Worm (Caenorhabditis elegans): ENCODE measurements around the gene wee-1.1.
A peak's percentile ranks its signal among the peaks of the same experiment; 100 is the strongest.

The wee-1.1 gene

ce11 chrII:9583461-9583860, at the start of gene wee-1.1:
wee-1.1 (minus strand) TSS chrII:9583561.
- TF ChIP-seq nhr-11 (tag; optimal IDR thresholded peaks at IDR 0.05), result no peak
- TF ChIP-seq ama-1 (optimal IDR thresholded peaks at IDR 0.05), result no peak
- TF ChIP-seq T20F7.1 (GFP tag; optimal IDR thresholded peaks at IDR 0.05), result no peak
- TF ChIP-seq daf-16 (GFP tag; optimal IDR thresholded peaks at IDR 0.05), result no peak
- TF ChIP-seq daf-16 (tag; optimal IDR thresholded peaks at IDR 0.05), result no peak
- no peak for TF ChIP-seq ceh-20 (GFP tag; IDR thresholded peaks at IDR 0.05)
- TF ChIP-seq daf-12 (tag; optimal IDR thresholded peaks at IDR 0.05), result no peak
- no peak for TF ChIP-seq nhr-25 (tag; optimal IDR thresholded peaks at IDR 0.05; ENCODE audit: borderline replicate concordance, insufficient read depth)
- TF ChIP-seq F10B5.3 (tag; optimal IDR thresholded peaks at IDR 0.05), result no peak
- no peak for TF ChIP-seq aha-1 (tag)
- no peak for TF ChIP-seq madf-5 (GFP tag; IDR thresholded peaks at IDR 0.05)
- no peak for TF ChIP-seq ctbp-1 (GFP tag; IDR thresholded peaks at IDR 0.05)
- no peak for TF ChIP-seq nhr-111 (GFP tag; optimal IDR thresholded peaks at IDR 0.05)
- no peak for TF ChIP-seq duxl-1 (tag; optimal IDR thresholded peaks at IDR 0.05; ENCODE audit: poor library complexity)
- TF ChIP-seq F44E2.7 (GFP tag; IDR thresholded peaks at IDR 0.05), result no peak

DNA sequence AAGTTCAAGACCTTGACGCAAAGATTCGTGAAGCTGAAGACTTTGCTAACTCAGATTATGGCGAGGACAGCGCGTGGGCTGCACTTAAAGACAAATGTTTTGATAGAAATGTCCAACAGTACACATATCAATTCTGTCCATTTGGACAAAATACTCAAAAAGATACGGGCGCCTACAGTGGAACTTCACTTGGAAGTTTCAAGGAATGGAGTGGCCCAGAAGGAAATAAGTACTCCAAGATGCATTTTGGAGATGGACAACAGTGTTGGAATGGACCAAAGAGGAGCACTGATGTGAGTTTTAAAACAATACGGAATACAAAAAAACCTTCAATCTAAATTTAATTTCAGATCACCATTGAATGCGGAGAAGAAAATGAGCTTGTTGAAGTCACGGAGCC, 42.6 kb upstream of the wee-1.1 start:
- TF ChIP-seq unc-62 (GFP tag; optimal IDR thresholded peaks at IDR 0.05 in 1 of 2) (peak in 1 of 2 experiments; percentile 94), unc-62 (tag; optimal IDR thresholded peaks at IDR 0.05) (no peak), saeg-2 (GFP tag; IDR thresholded peaks at IDR 0.05) (no peak)

ce11 chrII:9624110-9624695, 40.8 kb upstream of the wee-1.1 start, which contains the start of the genes dnj-20 and ZK1307.8:
dnj-20 (minus strand) TSS chrII:9624176.
ZK1307.8 (plus strand) TSS chrII:9624613.
- peak; percentile 25 for TF ChIP-seq pqm-1 (tag; optimal IDR thresholded peaks at IDR 0.05)
- TF ChIP-seq dpl-1 (GFP tag; optimal IDR thresholded peaks at IDR 0.05), result peak; percentile 22
- TF ChIP-seq tag-97 (GFP tag; IDR thresholded peaks at IDR 0.05), result no peak
- TF ChIP-seq T20F7.1 (GFP tag; optimal IDR thresholded peaks at IDR 0.05), result no peak
- TF ChIP-seq mes-2 (tag; optimal IDR thresholded peaks at IDR 0.05; ENCODE audit: poor library complexity, severe bottlenecking), result peak; percentile 40
- no peak for TF ChIP-seq daf-16 (GFP tag; optimal IDR thresholded peaks at IDR 0.05)
- peak; percentile 63 for TF ChIP-seq daf-16 (tag; optimal IDR thresholded peaks at IDR 0.05)
- TF ChIP-seq lsy-2 (tag; optimal IDR thresholded peaks at IDR 0.05), result peak in 1 of 2 experiments; percentile 56
- TF ChIP-seq hlh-30 (tag; optimal IDR thresholded peaks at IDR 0.05; ENCODE audit: insufficient read depth), result peak; percentile 1
- TF ChIP-seq duxl-1 (tag; optimal IDR thresholded peaks at IDR 0.05; ENCODE audit: poor library complexity), result no peak
- TF ChIP-seq mep-1 (tag; optimal IDR thresholded peaks at IDR 0.05), result peak; percentile 24
- peak; percentile 23 for TF ChIP-seq nhr-11 (tag; optimal IDR thresholded peaks at IDR 0.05)
- peak; percentile 73 for TF ChIP-seq lin-38 (GFP tag; IDR thresholded peaks at IDR 0.05)
- TF ChIP-seq mxl-3 (GFP tag; optimal IDR thresholded peaks at IDR 0.05), result peak; percentile 5

- TF ChIP-seq pha-4 (GFP tag; IDR thresholded peaks at IDR 0.05) (peak; percentile 17; the same call in 1 of the 2 replicates), pha-4 (tag; optimal IDR thresholded peaks at IDR 0.05) (peak; percentile 59), nhr-76 (tag; optimal IDR thresholded peaks at IDR 0.05) (no peak), lin-1 (GFP tag; IDR thresholded peaks at IDR 0.05) (peak; percentile 28; the same call in 1 of the 2 replicates), rbr-2 (tag; optimal IDR thresholded peaks at IDR 0.05) (no peak), ama-1 (optimal IDR thresholded peaks at IDR 0.05) (no peak), ctbp-1 (GFP tag; IDR thresholded peaks at IDR 0.05) (no peak), lin-39 (tag; optimal IDR thresholded peaks at IDR 0.05) (no peak), lin-29 (GFP tag; IDR thresholded peaks at IDR 0.05) (no peak), ztf-11 (tag; optimal IDR thresholded peaks at IDR 0.05) (no peak), hif-1 (tag; optimal IDR thresholded peaks at IDR 0.05) (peak in 1 of 2 experiments; percentile 12), daf-8 (GFP tag; IDR thresholded peaks at IDR 0.05) (no peak), mep-1 (tag; optimal IDR thresholded peaks at IDR 0.05) (peak; percentile 39), lsy-2 (tag; optimal IDR thresholded peaks at IDR 0.05) (no peak), php-3 (GFP tag; IDR thresholded peaks at IDR 0.05) (no peak), egl-27 (tag; optimal IDR thresholded peaks at IDR 0.05) (no peak), tra-1 (GFP tag; IDR thresholded peaks at IDR 0.05) (peak; percentile 52), dmd-6 (GFP tag; IDR thresholded peaks at IDR 0.05) (peak; percentile 76), nhr-41 (GFP tag; IDR thresholded peaks at IDR 0.05) (no peak), lin-38 (GFP tag; IDR thresholded peaks at IDR 0.05) (no peak), mes-2 (tag; optimal IDR thresholded peaks at IDR 0.05; ENCODE audit: poor library complexity, severe bottlenecking) (peak; percentile 12), sdz-12 (GFP tag; optimal IDR thresholded peaks at IDR 0.05) (no peak), mdl-1 (tag; optimal IDR thresholded peaks at IDR 0.05) (peak in 1 of 2 experiments; percentile 68)
Observed at ce11 chrII:9621913-9622348, 38.6 kb upstream of the wee-1.1 start.

Data from whole organism, L4 larva.